Worm (Caenorhabditis elegans) whole organism, early embryonic: Measurements from ENCODE around the gene aagr-2.

Source experiments
- B0310.2 ChIP-seq: sonication (generic microtip); optimal IDR thresholded peaks from 2 replicates; lab custom pipeline; 2016; ENCODE audit warnings: mild to moderate bottlenecking, missing genetic modification characterization, missing compliant biosample characterization
- F13C5.2 ChIP-seq: sonication (generic microtip); optimal IDR thresholded peaks from 2 replicates; lab custom pipeline; 2017; ENCODE audit warnings: mild to moderate bottlenecking, missing genetic modification characterization, inconsistent platforms, missing compliant biosample characterization
- aly-1 ChIP-seq: sonication (generic microtip); optimal IDR thresholded peaks from 2 replicates; lab custom pipeline; 2016; ENCODE audit warnings: missing genetic modification characterization, missing compliant biosample characterization
- ama-1 ChIP-seq: fragments of 150-350 bp; optimal IDR thresholded peaks from 2 replicates; lab custom pipeline; 2014
- ceh-13 ChIP-seq: fragments of 200-800 bp; sonication (Bioruptor generic); optimal IDR thresholded peaks from 2 replicates; lab custom pipeline; 2018; ENCODE audit warnings: mild to moderate bottlenecking, missing genetic modification characterization, missing compliant biosample characterization
- ceh-36 ChIP-seq: sonication (generic microtip); optimal IDR thresholded peaks from 2 replicates; lab custom pipeline; 2016; ENCODE audit warnings: missing genetic modification characterization, inconsistent platforms, missing compliant biosample characterization
- ets-7 ChIP-seq: sonication (generic microtip); optimal IDR thresholded peaks from 2 replicates; lab custom pipeline; 2016; ENCODE audit warnings: missing genotype, missing genetic modification characterization, missing compliant biosample characterization
- flt-1 ChIP-seq: fragments of 200-800 bp; sonication (Bioruptor generic); IDR thresholded peaks from 2 replicates; pipeline ENCODE4 v1.3.6; 2022; ENCODE audit warnings: missing genetic modification characterization, missing compliant biosample characterization
- hmbx-1 ChIP-seq: sonication (generic microtip); optimal IDR thresholded peaks from 2 replicates; lab custom pipeline; 2016; ENCODE audit warnings: mild to moderate bottlenecking, missing genetic modification characterization, missing compliant biosample characterization
- hmg-4 ChIP-seq: fragments of 200-800 bp; sonication (Bioruptor generic); optimal IDR thresholded peaks from 2 replicates; lab custom pipeline; 2018; ENCODE audit warnings: mild to moderate bottlenecking, missing genetic modification characterization, missing compliant biosample characterization
- hnd-1 ChIP-seq: sonication (generic microtip); optimal IDR thresholded peaks from 2 replicates; lab custom pipeline; 2016; ENCODE audit warnings: missing genetic modification characterization, missing compliant biosample characterization
- pes-1 ChIP-seq: fragments of 200-800 bp; sonication (Bioruptor generic); IDR thresholded peaks from 2 replicates; pipeline ENCODE4 v1.3.6; 2022; ENCODE audit warnings: missing genetic modification reagents, missing genetic modification characterization, missing compliant biosample characterization
- scrt-1 ChIP-seq: fragments of 200-800 bp; sonication (Bioruptor generic); IDR thresholded peaks from 2 replicates; pipeline ENCODE4 v1.3.6; 2022; ENCODE audit warnings: missing genetic modification characterization, missing compliant biosample characterization
- sea-1 ChIP-seq: fragments of 200-800 bp; sonication (Bioruptor generic); conservative IDR thresholded peaks from 2 replicates; pipeline ENCODE4 v1.3.6; 2022; ENCODE audit warnings: missing genetic modification characterization, missing compliant biosample characterization
- tbx-11 ChIP-seq: fragments of 200-800 bp; sonication (Bioruptor generic); IDR thresholded peaks from 2 replicates; pipeline ENCODE4 v1.3.6; 2022; ENCODE audit warnings: missing genetic modification characterization, missing compliant biosample characterization
- tbx-37 ChIP-seq: fragments of 200-800 bp; sonication (Bioruptor generic); conservative IDR thresholded peaks from 2 replicates; pipeline ENCODE4 v1.3.6; 2022; ENCODE audit warnings: missing genetic modification reagents, missing genetic modification characterization, missing compliant biosample characterization
- tra-4 ChIP-seq: sonication (generic microtip); optimal IDR thresholded peaks from 2 replicates; lab custom pipeline; 2017; ENCODE audit warnings: missing genetic modification characterization, missing compliant biosample characterization

aagr-2 gene

ce11 chrII:4925198-4925764 is at the start of gene aagr-2:
Gene aagr-2 (minus strand): TSS chrII:4925248.
- TF ChIP-seq F13C5.2 (tag; lab: Kevin White, UChicago) (no peak), aly-1 (no peak), ets-7 (tag; lab: Kevin White, UChicago) (no peak), scrt-1 (GFP tag; lab: Robert Waterston, UW) (no peak), ama-1 (lab: Kevin White, UChicago) (no peak), B0310.2 (no peak), sea-1 (no peak), hmbx-1 (no peak), ceh-13 (GFP tag; lab: Kevin White, UChicago) (no peak), ceh-36 (tag; lab: Kevin White, UChicago) (no peak), pes-1 (GFP tag; lab: Robert Waterston, UW) (no peak), flt-1 (GFP tag; lab: Robert Waterston, UW) (no peak), hnd-1 (tag; lab: Kevin White, UChicago) (no peak), tbx-37 (GFP tag; lab: Robert Waterston, UW) (no peak), tra-4 (tag; lab: Kevin White, UChicago) (no peak), hmg-4 (no peak), tbx-11 (GFP tag; lab: Robert Waterston, UW) (no peak)

- no peak for TF ChIP-seq tra-4 (tag; lab: Kevin White, UChicago)
Observed at ce11 chrII:4974448-4974951, 49.5 kb upstream of the aagr-2 start.

ce11 chrII:4968863-4969262 is 43.8 kb upstream of the aagr-2 start, which contains the start of gene shc-2:
Gene shc-2 (plus strand): TSS chrII:4969163.
- no peak for TF ChIP-seq tbx-37 (GFP tag; lab: Robert Waterston, UW)
- TF ChIP-seq ama-1 (lab: Kevin White, UChicago), result no peak
- no peak for TF ChIP-seq aly-1
- no peak for TF ChIP-seq B0310.2
- no peak for TF ChIP-seq hmbx-1
- TF ChIP-seq F13C5.2 (tag; lab: Kevin White, UChicago), result no peak
- no peak for TF ChIP-seq pes-1 (GFP tag; lab: Robert Waterston, UW)
- TF ChIP-seq hnd-1 (tag; lab: Kevin White, UChicago), result no peak
- TF ChIP-seq ceh-13 (GFP tag; lab: Kevin White, UChicago), result no peak
- no peak for TF ChIP-seq flt-1 (GFP tag; lab: Robert Waterston, UW)
- no peak for TF ChIP-seq ceh-36 (tag; lab: Kevin White, UChicago)
- TF ChIP-seq tbx-11 (GFP tag; lab: Robert Waterston, UW), result no peak
- no peak for TF ChIP-seq hmg-4
- TF ChIP-seq tra-4 (tag; lab: Kevin White, UChicago), result no peak
- TF ChIP-seq sea-1, result no peak
- no peak for TF ChIP-seq scrt-1 (GFP tag; lab: Robert Waterston, UW)

ce11 chrII:4967636-4968035 is 42.6 kb upstream of the aagr-2 start:
- TF ChIP-seq flt-1 (GFP tag; lab: Robert Waterston, UW) (no peak), scrt-1 (GFP tag; lab: Robert Waterston, UW) (no peak), tra-4 (tag; lab: Kevin White, UChicago) (no peak), tbx-11 (GFP tag; lab: Robert Waterston, UW) (no peak), pes-1 (GFP tag; lab: Robert Waterston, UW) (no peak), tbx-37 (GFP tag; lab: Robert Waterston, UW) (no peak), ceh-13 (GFP tag; lab: Kevin White, UChicago) (no peak), ets-7 (tag; lab: Kevin White, UChicago) (no peak), hmg-4 (no peak)

- TF ChIP-seq pes-1 (GFP tag; lab: Robert Waterston, UW) (no peak), tra-4 (tag; lab: Kevin White, UChicago) (no peak), scrt-1 (GFP tag; lab: Robert Waterston, UW) (no peak), F13C5.2 (tag; lab: Kevin White, UChicago) (no peak), tbx-11 (GFP tag; lab: Robert Waterston, UW) (no peak), tbx-37 (GFP tag; lab: Robert Waterston, UW) (no peak), ets-7 (tag; lab: Kevin White, UChicago) (no peak), aly-1 (no peak), ama-1 (lab: Kevin White, UChicago) (no peak)
Observed at ce11 chrII:4966576-4966975, 41.5 kb upstream of the aagr-2 start.

- TF ChIP-seq pes-1 (GFP tag; lab: Robert Waterston, UW) (no peak), tbx-11 (GFP tag; lab: Robert Waterston, UW) (no peak), ceh-36 (tag; lab: Kevin White, UChicago) (no peak), F13C5.2 (tag; lab: Kevin White, UChicago) (no peak), sea-1 (no peak), hmbx-1 (no peak), tra-4 (tag; lab: Kevin White, UChicago) (no peak), B0310.2 (no peak), flt-1 (GFP tag; lab: Robert Waterston, UW) (no peak), tbx-37 (GFP tag; lab: Robert Waterston, UW) (no peak), scrt-1 (GFP tag; lab: Robert Waterston, UW) (no peak), ets-7 (tag; lab: Kevin White, UChicago) (no peak), ceh-13 (GFP tag; lab: Kevin White, UChicago) (no peak)
Observed at ce11 chrII:4960690-4961089, 35.6 kb upstream of the aagr-2 start.

ce11 chrII:4959719-4960118 is 34.7 kb upstream of the aagr-2 start, which contains the start of gene ulp-2:
Gene ulp-2 (minus strand): TSS chrII:4959876.
- TF ChIP-seq B0310.2 (no peak), hnd-1 (tag; lab: Kevin White, UChicago) (no peak), tra-4 (tag; lab: Kevin White, UChicago) (no peak), hmbx-1 (no peak), sea-1 (no peak), tbx-11 (GFP tag; lab: Robert Waterston, UW) (no peak), F13C5.2 (tag; lab: Kevin White, UChicago) (no peak)
